Worm (Caenorhabditis elegans) whole organism, L4 larva: ENCODE measurements around the gene dml-1.

Source experiments
- egl-27 ChIP-seq: sonication (generic microtip); optimal IDR thresholded peaks from 3 replicates; lab custom pipeline; 2017; ENCODE audit warnings: missing biosample characterization, missing genetic modification reagents, missing genetic modification characterization
- fkh-10 ChIP-seq: fragments of 150-350 bp; optimal IDR thresholded peaks from 2 replicates; lab custom pipeline; 2014; ENCODE audit warnings: missing biosample characterization, missing genetic modification reagents, missing genetic modification characterization
- mep-1 ChIP-seq: fragments of 150-350 bp; sonication (generic microtip); optimal IDR thresholded peaks from 3 replicates; lab custom pipeline; 2014; ENCODE audit warnings: missing biosample characterization, missing genetic modification characterization
- nhr-237 ChIP-seq: sonication (generic microtip); optimal IDR thresholded peaks from 2 replicates; lab custom pipeline; 2017; ENCODE audit warnings: missing biosample characterization, missing genetic modification characterization

DNA sequence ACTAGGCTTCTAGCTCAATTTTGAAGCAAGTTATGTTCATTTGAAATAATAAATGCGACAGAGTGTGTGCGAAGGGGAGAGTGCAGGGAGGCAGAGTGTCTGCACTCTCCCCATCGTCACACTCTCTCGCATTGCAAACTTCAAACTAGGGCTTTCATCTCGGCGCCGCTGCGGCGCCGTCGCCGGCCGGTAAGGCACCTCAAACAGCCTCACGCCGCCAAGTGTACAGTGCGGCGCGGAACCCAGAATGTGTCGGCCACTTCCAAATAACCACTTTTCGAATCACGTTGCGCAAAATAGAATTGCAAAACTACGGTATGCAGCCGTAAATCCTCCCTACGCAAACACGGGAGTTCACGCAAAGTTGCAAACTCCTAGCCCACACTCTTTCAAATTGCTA is 37.5 kb upstream of the dml-1 start:
- TF ChIP-seq egl-27 (tag; lab: Kevin White, UChicago) = no peak
- TF ChIP-seq nhr-237 (tag; lab: Kevin White, UChicago) = no peak
- no peak for TF ChIP-seq mep-1 (tag; lab: Kevin White, UChicago)
- no peak for TF ChIP-seq fkh-10 (GFP tag; lab: Kevin White, UChicago)
